Worm (Caenorhabditis elegans) whole organism, young adult: Measurements from ENCODE around the gene ogdh-1.
A peak's percentile ranks its signal among the peaks of the same experiment; 100 is the strongest.

ENCODE experiments used
- hlh-12 ChIP-seq: sonication (generic microtip); optimal IDR thresholded peaks from 2 replicates; lab custom pipeline; 2016; ENCODE audit warnings: missing genetic modification characterization, missing compliant biosample characterization
- repo-1 ChIP-seq: sonication (generic microtip); optimal IDR thresholded peaks from 2 replicates; lab custom pipeline; 2017; ENCODE audit warnings: mild to moderate bottlenecking, missing genetic modification characterization, missing compliant biosample characterization
- zim-3 ChIP-seq: sonication (generic microtip); optimal IDR thresholded peaks from 2 replicates; lab custom pipeline; 2017; ENCODE audit warnings: mild to moderate bottlenecking, missing genetic modification characterization, moderate library complexity, missing compliant biosample characterization

DNA sequence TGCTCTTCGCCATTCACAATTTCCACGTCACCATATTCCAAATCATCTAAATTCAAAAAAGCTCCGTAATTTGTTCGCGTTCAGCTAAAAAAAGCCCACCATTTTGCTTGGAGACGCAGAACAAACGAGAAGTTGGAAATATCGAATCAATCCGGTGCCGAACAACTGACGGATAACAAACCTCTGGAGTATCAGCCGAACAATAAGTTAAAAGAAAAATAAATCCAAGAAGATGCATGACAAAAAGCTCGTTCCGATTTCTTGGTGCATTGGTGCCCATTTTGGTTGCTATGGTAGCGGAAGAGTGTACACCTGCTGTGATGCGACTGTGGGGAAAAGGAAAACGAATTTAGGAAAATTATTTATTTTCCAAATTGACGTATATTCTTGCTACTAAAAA lies 43.7 kb upstream of the ogdh-1 start, which contains the start of gene tctn-1:
- TF ChIP-seq repo-1 (tag; lab: Kevin White, UChicago) (peak; percentile 69), zim-3 (no peak), hlh-12 (no peak)
